Fruit fly (Drosophila melanogaster) whole organism, pupa: Measurements from ENCODE around the gene Rel.

Source experiments
- CG32121 ChIP-seq: fragments of 200-800 bp; sonication (Bioruptor generic); IDR thresholded peaks from 2 replicates; pipeline ENCODE4 v1.3.6; 2022; ENCODE audit warnings: missing biosample characterization, missing genetic modification characterization
- CG4496 ChIP-seq: fragments of 200-800 bp; sonication (Bioruptor generic); IDR thresholded peaks from 3 replicates; pipeline ENCODE4 v1.3.6; 2022; ENCODE audit warnings: missing biosample characterization, missing genetic modification characterization
- CG8301 ChIP-seq: fragments of 200-800 bp; sonication (Bioruptor generic); optimal IDR thresholded peaks from 2 replicates; lab custom pipeline; 2018; ENCODE audit warnings: missing biosample characterization, mild to moderate bottlenecking, missing genetic modification characterization
- CG9948 ChIP-seq: fragments of 200-800 bp; sonication (Bioruptor generic); optimal IDR thresholded peaks from 2 replicates; lab custom pipeline; 2018; ENCODE audit warnings: missing biosample characterization, mild to moderate bottlenecking, missing genetic modification characterization, moderate library complexity
- EcR ChIP-seq: fragments of 200-800 bp; sonication (Bioruptor generic); optimal IDR thresholded peaks from 3 replicates; lab custom pipeline; 2019; ENCODE audit warnings: missing biosample characterization, missing genetic modification characterization, mild to moderate bottlenecking, moderate library complexity, missing genetic modification reagents
- Ets98B ChIP-seq: fragments of 200-800 bp; sonication (Bioruptor generic); IDR thresholded peaks from 2 replicates; pipeline ENCODE4 v1.3.6; 2022; ENCODE audit warnings: missing biosample characterization, missing genetic modification characterization
- Snoo ChIP-seq: fragments of 200-800 bp; sonication (Bioruptor generic); optimal IDR thresholded peaks from 3 replicates; lab custom pipeline; 2017; ENCODE audit warnings: missing biosample characterization, mild to moderate bottlenecking, missing genetic modification characterization, inconsistent platforms

dm6 chr3R:9038652-9039051 is 9.1 kb downstream of the Rel start, which contains the start of gene hyx:
- TF ChIP-seq Snoo (tag; lab: Kevin White, UChicago): peak; percentile 21
- TF ChIP-seq CG4496 (GFP tag; lab: Robert Waterston, UW): 0 out of 3 replicates have a peak, but pooled peaks have one; percentile 24
- TF ChIP-seq CG9948 (tag; lab: Kevin White, UChicago): no peak
- peak; percentile 36; the same call in 1 of the 2 replicates for TF ChIP-seq CG32121
- no peak; the same call in 1 of the 2 replicates for TF ChIP-seq Ets98B (GFP tag; lab: Robert Waterston, UW)
- no peak for TF ChIP-seq CG8301 (tag; lab: Kevin White, UChicago)
- peak; percentile 93 for TF ChIP-seq EcR (GFP tag; lab: Kevin White, UChicago)
